Fruit fly (Drosophila melanogaster) whole organism, prepupa: Measurements from ENCODE around the gene CG43098.

Experiments used
- CG10631 ChIP-seq: fragments of 200-800 bp; sonication (Bioruptor generic); optimal IDR thresholded peaks from 2 replicates; lab custom pipeline; 2016; ENCODE audit warnings: missing biosample characterization, missing genetic modification characterization
- CG10669 ChIP-seq: fragments of 200-800 bp; sonication (Bioruptor generic); optimal IDR thresholded peaks from 3 replicates; lab custom pipeline; 2018; ENCODE audit warnings: missing biosample characterization, mild to moderate bottlenecking, missing genetic modification characterization, moderate library complexity
- CG11294 ChIP-seq: fragments of 200-800 bp; sonication (Bioruptor generic); IDR thresholded peaks from 2 replicates; pipeline ENCODE4 v1.3.6; 2022; ENCODE audit warnings: missing biosample characterization, missing genetic modification characterization
- CG11762 ChIP-seq: fragments of 200-800 bp; sonication (Bioruptor generic); optimal IDR thresholded peaks from 3 replicates; lab custom pipeline; 2016; ENCODE audit warnings: missing biosample characterization, missing genetic modification characterization; ENCODE audit not compliant: insufficient read depth
- CG11902 ChIP-seq: fragments of 200-800 bp; sonication (Bioruptor generic); optimal IDR thresholded peaks from 3 replicates; lab custom pipeline; 2016; ENCODE audit warnings: missing biosample characterization, missing genetic modification characterization
- CG15336 ChIP-seq: fragments of 200-800 bp; sonication (Bioruptor generic); IDR thresholded peaks from 2 replicates; pipeline ENCODE4 v1.3.6; 2022; ENCODE audit warnings: missing biosample characterization, missing genetic modification characterization
- CG1621 ChIP-seq: fragments of 200-800 bp; sonication (Bioruptor generic); optimal IDR thresholded peaks from 3 replicates; lab custom pipeline; 2018; ENCODE audit warnings: missing biosample characterization, mild to moderate bottlenecking, missing genetic modification characterization
- CG16779 ChIP-seq: fragments of 200-800 bp; sonication (Bioruptor generic); optimal IDR thresholded peaks from 3 replicates; lab custom pipeline; 2017; ENCODE audit warnings: missing biosample characterization, mild to moderate bottlenecking, missing genetic modification characterization
- CG3032 ChIP-seq: fragments of 200-800 bp; optimal IDR thresholded peaks from 2 replicates; lab custom pipeline; 2019; ENCODE audit warnings: missing biosample characterization, mild to moderate bottlenecking, missing genetic modification characterization, moderate library complexity
- CG31627 ChIP-seq: fragments of 200-800 bp; sonication (Bioruptor generic); optimal IDR thresholded peaks from 3 replicates; lab custom pipeline; 2016; ENCODE audit warnings: missing biosample characterization, missing genetic modification characterization
- CG34406 ChIP-seq: fragments of 200-800 bp; sonication (Bioruptor generic); optimal IDR thresholded peaks from 3 replicates; lab custom pipeline; 2016; ENCODE audit warnings: missing biosample characterization, missing genetic modification characterization
- CG6163 ChIP-seq: fragments of 200-800 bp; sonication (Bioruptor generic); IDR thresholded peaks from 3 replicates; pipeline ENCODE4 v1.3.6; 2022; ENCODE audit warnings: missing biosample characterization, missing genetic modification characterization
- CG6276 ChIP-seq: fragments of 200-800 bp; sonication (Bioruptor generic); optimal IDR thresholded peaks from 2 replicates; lab custom pipeline; 2017; ENCODE audit warnings: missing biosample characterization, mild to moderate bottlenecking, missing genetic modification characterization
- CG6808 ChIP-seq: fragments of 200-800 bp; sonication (Bioruptor generic); optimal IDR thresholded peaks from 3 replicates; lab custom pipeline; 2017; ENCODE audit warnings: missing biosample characterization, missing genetic modification characterization, mild to moderate bottlenecking, moderate library complexity, missing genetic modification reagents
- CG6854 ChIP-seq: fragments of 200-800 bp; sonication (Bioruptor generic); optimal IDR thresholded peaks from 2 replicates; lab custom pipeline; 2017; ENCODE audit warnings: missing biosample characterization, mild to moderate bottlenecking, missing genetic modification characterization
- CG7368 ChIP-seq: fragments of 200-800 bp; sonication (Bioruptor generic); optimal IDR thresholded peaks from 3 replicates; lab custom pipeline; 2016; ENCODE audit warnings: missing biosample characterization, missing genetic modification characterization
- CG8119 ChIP-seq: fragments of 200-800 bp; sonication (Bioruptor generic); IDR thresholded peaks from 3 replicates; pipeline ENCODE4 v1.3.6; 2022; ENCODE audit warnings: missing biosample characterization, missing genetic modification characterization
- CG8319 ChIP-seq: fragments of 200-800 bp; sonication (Bioruptor generic); optimal IDR thresholded peaks from 3 replicates; lab custom pipeline; 2016; ENCODE audit warnings: missing biosample characterization, missing genetic modification characterization
- CG8632 ChIP-seq: fragments of 200-800 bp; sonication (Bioruptor generic); optimal IDR thresholded peaks from 3 replicates; lab custom pipeline; 2016; ENCODE audit warnings: missing biosample characterization, missing genetic modification characterization
- Eip75B ChIP-seq: fragments of 200-800 bp; sonication (Bioruptor generic); optimal IDR thresholded peaks from 3 replicates; lab custom pipeline; 2016; ENCODE audit warnings: missing biosample characterization, missing genetic modification characterization
- Eip78C ChIP-seq: fragments of 200-800 bp; sonication (Bioruptor generic); peaks from one replicate; lab custom pipeline; 2016; ENCODE audit warnings: missing biosample characterization, missing genetic modification characterization
- Eip93F ChIP-seq: fragments of 200-800 bp; sonication (Bioruptor generic); optimal IDR thresholded peaks from 2 replicates; lab custom pipeline; 2016; ENCODE audit warnings: missing biosample characterization, mild to moderate bottlenecking, missing genetic modification characterization
- Ets21C ChIP-seq: fragments of 200-800 bp; sonication (Bioruptor generic); optimal IDR thresholded peaks from 3 replicates; lab custom pipeline; 2016; ENCODE audit warnings: missing biosample characterization, missing genetic modification characterization
- Hr38 ChIP-seq: sonication (Bioruptor generic); optimal IDR thresholded peaks from 2 replicates; lab custom pipeline; 2016; ENCODE audit warnings: missing biosample characterization, missing genetic modification characterization
- Hr39 ChIP-seq: fragments of 200-800 bp; sonication (Bioruptor generic); optimal IDR thresholded peaks from 2 replicates; lab custom pipeline; 2016; ENCODE audit warnings: missing biosample characterization, missing genetic modification characterization
- Hr4 ChIP-seq: fragments of 200-800 bp; sonication (Bioruptor generic); optimal IDR thresholded peaks from 3 replicates; lab custom pipeline; 2016; ENCODE audit warnings: missing biosample characterization, missing genetic modification characterization
- Lpt ChIP-seq: fragments of 200-800 bp; sonication (Bioruptor generic); optimal IDR thresholded peaks from 3 replicates; lab custom pipeline; 2016; ENCODE audit warnings: missing biosample characterization, missing genetic modification characterization
- Met ChIP-seq: fragments of 200-800 bp; sonication (Bioruptor generic); optimal IDR thresholded peaks from 3 replicates; lab custom pipeline; 2016; ENCODE audit warnings: missing biosample characterization, missing genetic modification characterization
- OdsH ChIP-seq: fragments of 200-800 bp; sonication (Bioruptor generic); optimal IDR thresholded peaks from 3 replicates; lab custom pipeline; 2016; ENCODE audit warnings: missing biosample characterization, missing genetic modification characterization
- Smox ChIP-seq: fragments of 200-800 bp; sonication (Bioruptor generic); optimal IDR thresholded peaks from 3 replicates; lab custom pipeline; 2016; ENCODE audit warnings: missing biosample characterization, missing genetic modification characterization
- Sox102F ChIP-seq: fragments of 200-800 bp; sonication (Bioruptor generic); optimal IDR thresholded peaks from 2 replicates; lab custom pipeline; 2016; ENCODE audit warnings: missing biosample characterization, mild to moderate bottlenecking, missing genetic modification characterization
- Sox14 ChIP-seq: fragments of 200-800 bp; sonication (Bioruptor generic); optimal IDR thresholded peaks from 3 replicates; lab custom pipeline; 2016; ENCODE audit warnings: missing biosample characterization, missing genetic modification characterization
- achi ChIP-seq: fragments of 200-800 bp; sonication (Bioruptor generic); optimal IDR thresholded peaks from 3 replicates; lab custom pipeline; 2016; ENCODE audit warnings: missing biosample characterization, missing genetic modification characterization
- acj6 ChIP-seq: fragments of 200-800 bp; sonication (Bioruptor generic); optimal IDR thresholded peaks from 3 replicates; lab custom pipeline; 2016; ENCODE audit warnings: missing biosample characterization, missing genetic modification characterization
- cyc ChIP-seq: fragments of 200-800 bp; sonication (Bioruptor generic); optimal IDR thresholded peaks from 3 replicates; lab custom pipeline; 2016; ENCODE audit warnings: missing biosample characterization, missing genetic modification characterization
- dac ChIP-seq: fragments of 200-800 bp; sonication (Bioruptor generic); optimal IDR thresholded peaks from 2 replicates; lab custom pipeline; 2017; ENCODE audit warnings: missing biosample characterization, mild to moderate bottlenecking, missing genetic modification characterization
- dsx ChIP-seq: fragments of 200-800 bp; optimal IDR thresholded peaks from 3 replicates; lab custom pipeline; 2019; ENCODE audit warnings: missing biosample characterization, mild to moderate bottlenecking, missing genetic modification characterization, moderate library complexity; ENCODE audit not compliant: poor library complexity, severe bottlenecking
- eg ChIP-seq: fragments of 200-800 bp; sonication (Bioruptor generic); IDR thresholded peaks from 3 replicates; pipeline ENCODE4 v1.3.6; 2022; ENCODE audit warnings: missing biosample characterization, missing genetic modification characterization
- fd59A ChIP-seq: fragments of 200-800 bp; sonication (Bioruptor generic); optimal IDR thresholded peaks from 2 replicates; lab custom pipeline; 2017; ENCODE audit warnings: missing biosample characterization, mild to moderate bottlenecking, missing genetic modification characterization, missing genetic modification reagents
- fkh ChIP-seq: fragments of 200-800 bp; sonication (Bioruptor generic); optimal IDR thresholded peaks from 3 replicates; lab custom pipeline; 2017; ENCODE audit warnings: missing biosample characterization, mild to moderate bottlenecking, missing genetic modification characterization, moderate library complexity
- lz ChIP-seq: fragments of 200-800 bp; sonication (Bioruptor generic); optimal IDR thresholded peaks from 3 replicates; lab custom pipeline; 2016; ENCODE audit warnings: missing biosample characterization, missing genetic modification characterization
- pdm3 ChIP-seq: fragments of 200-800 bp; sonication (Bioruptor generic); optimal IDR thresholded peaks from 3 replicates; lab custom pipeline; 2016; ENCODE audit warnings: missing biosample characterization, missing genetic modification characterization
- salr ChIP-seq, 2 experiments: fragments of 200-800 bp; sonication (Bioruptor generic); optimal IDR thresholded peaks; 3 replicates each; lab custom pipeline; 2016 to 2018; ENCODE audit warnings: missing biosample characterization in 2 of 2, missing genetic modification characterization in 2 of 2, mild to moderate bottlenecking in 1 of 2
- spab ChIP-seq: fragments of 200-800 bp; sonication (Bioruptor generic); optimal IDR thresholded peaks from 2 replicates; lab custom pipeline; 2017; ENCODE audit warnings: missing biosample characterization, mild to moderate bottlenecking, missing genetic modification characterization, missing genetic modification reagents
- ss ChIP-seq, 2 experiments: fragments of 200-800 bp; sonication (Bioruptor generic); optimal IDR thresholded peaks; 2 replicates in 1 of 2; 3 replicates in 1 of 2; lab custom pipeline; 2017 to 2018; ENCODE audit warnings: mild to moderate bottlenecking in 2 of 2, missing biosample characterization in 2 of 2, missing genetic modification characterization in 2 of 2, moderate library complexity in 1 of 2
- svp ChIP-seq: fragments of 200-800 bp; sonication (Bioruptor generic); peaks from one replicate; lab custom pipeline; 2016; ENCODE audit warnings: missing biosample characterization, missing genetic modification characterization
- topi ChIP-seq: fragments of 200-800 bp; sonication (Bioruptor generic); optimal IDR thresholded peaks from 3 replicates; lab custom pipeline; 2016; ENCODE audit warnings: missing biosample characterization, missing genetic modification characterization
- vri ChIP-seq: fragments of 200-800 bp; sonication (Bioruptor generic); optimal IDR thresholded peaks from 3 replicates; lab custom pipeline; 2016; ENCODE audit warnings: missing biosample characterization, mild to moderate bottlenecking, missing genetic modification characterization

CG43098 gene

dm6 chr3L:3616344-3616743 lies 42.5 kb upstream of the CG43098 start (continued):
- TF ChIP-seq CG6808 = peak; percentile 11
- TF ChIP-seq eg = no peak
- TF ChIP-seq acj6 (GFP tag; lab: Kevin White, UChicago) = peak; percentile 50
- TF ChIP-seq salr (GFP tag; optimal IDR thresholded peaks at IDR 0.05; lab: Kevin White, UChicago) = peak in 1 of 2 experiments; percentile 46
- TF ChIP-seq Sox102F (GFP tag; lab: Kevin White, UChicago) = peak; percentile 48
- 0 out of 3 replicates have a peak, but pooled peaks have one; percentile 7 for TF ChIP-seq CG6163 (GFP tag; lab: Robert Waterston, UW)
- TF ChIP-seq Smox (GFP tag; lab: Kevin White, UChicago) = peak; percentile 35
- TF ChIP-seq cyc (GFP tag; lab: Kevin White, UChicago) = peak; percentile 83
- no peak for TF ChIP-seq dac
- peak; percentile 9 for TF ChIP-seq CG8319 (GFP tag; lab: Kevin White, UChicago)
- TF ChIP-seq CG6276 (GFP tag; lab: Kevin White, UChicago) = no peak
- peak; percentile 2 for TF ChIP-seq CG10669
- TF ChIP-seq achi (GFP tag; lab: Kevin White, UChicago) = no peak
- TF ChIP-seq Met = peak; percentile 76
- TF ChIP-seq Eip78C = peak; percentile 81
- no peak for TF ChIP-seq CG11762 (GFP tag; lab: Kevin White, UChicago)
- no peak for TF ChIP-seq vri (GFP tag; lab: Kevin White, UChicago)
- peak; percentile 89 for TF ChIP-seq CG31627 (GFP tag; lab: Kevin White, UChicago)
- TF ChIP-seq CG34406 (GFP tag; lab: Kevin White, UChicago) = peak; percentile 9
- TF ChIP-seq CG1621 (tag; lab: Kevin White, UChicago) = no peak
- TF ChIP-seq Hr38 = no peak
- peak; percentile 64 for TF ChIP-seq Sox14 (GFP tag; lab: Kevin White, UChicago)
- peak; percentile 12 for TF ChIP-seq dsx (GFP tag; lab: Kevin White, UChicago)
- peak; percentile 73 for TF ChIP-seq pdm3 (GFP tag; lab: Kevin White, UChicago)
- TF ChIP-seq Lpt = no peak

- peak; percentile 89 for TF ChIP-seq CG6163 (GFP tag; lab: Robert Waterston, UW)
- TF ChIP-seq Eip75B (GFP tag; lab: Kevin White, UChicago) = peak; percentile 87
- peak; percentile 62 for TF ChIP-seq CG7368 (GFP tag; lab: Kevin White, UChicago)
- TF ChIP-seq CG10631 = peak; percentile 84
- TF ChIP-seq Sox102F (GFP tag; lab: Kevin White, UChicago) = peak; percentile 90
- TF ChIP-seq svp (GFP tag; lab: Kevin White, UChicago) = peak; percentile 95
- peak; percentile 80 for TF ChIP-seq CG3032 (tag; lab: Kevin White, UChicago)
- TF ChIP-seq dsx (GFP tag; lab: Kevin White, UChicago) = peak; percentile 81
- peak; percentile 88 for TF ChIP-seq OdsH (GFP tag; lab: Kevin White, UChicago)
- peak; percentile 77 for TF ChIP-seq Hr4 (GFP tag; lab: Kevin White, UChicago)
- TF ChIP-seq eg = peak; percentile 72
- TF ChIP-seq CG34406 (GFP tag; lab: Kevin White, UChicago) = peak; percentile 83
- peak; percentile 38 for TF ChIP-seq CG6276 (GFP tag; lab: Kevin White, UChicago)
- TF ChIP-seq spab (GFP tag; lab: Kevin White, UChicago) = peak; percentile 75
- TF ChIP-seq Eip78C = peak; percentile 95
- peak; percentile 71 for TF ChIP-seq CG11902 (GFP tag; lab: Kevin White, UChicago)
- TF ChIP-seq CG10669 = peak; percentile 78
- TF ChIP-seq Smox (GFP tag; lab: Kevin White, UChicago) = peak; percentile 88
- peak; percentile 77 for TF ChIP-seq CG6854 (GFP tag; lab: Kevin White, UChicago)
- TF ChIP-seq fkh (GFP tag; lab: Kevin White, UChicago) = peak; percentile 55
- peak; percentile 87 for TF ChIP-seq topi (GFP tag; lab: Kevin White, UChicago)
- TF ChIP-seq CG15336 (GFP tag; lab: Robert Waterston, UW) = peak; percentile 78
- peak; percentile 77; the same call in 2 of the 3 replicates for TF ChIP-seq CG8119 (GFP tag; lab: Robert Waterston, UW)
- peak; percentile 85 for TF ChIP-seq pdm3 (GFP tag; lab: Kevin White, UChicago)
- TF ChIP-seq Eip93F (GFP tag; lab: Kevin White, UChicago) = peak; percentile 47
- TF ChIP-seq fd59A (GFP tag; lab: Kevin White, UChicago) = peak; percentile 78
- TF ChIP-seq CG8632 (GFP tag; lab: Kevin White, UChicago) = peak; percentile 80
- TF ChIP-seq CG11294 (GFP tag; lab: Robert Waterston, UW) = peak; percentile 36; the same call in 1 of the 2 replicates
- TF ChIP-seq Ets21C (GFP tag; lab: Kevin White, UChicago) = peak; percentile 80
- TF ChIP-seq ss (GFP tag; optimal IDR thresholded peaks at IDR 0.05; lab: Kevin White, UChicago) = peak; percentile 74 to 78
- no peak for TF ChIP-seq CG16779 (tag; lab: Kevin White, UChicago)
- peak; percentile 87 for TF ChIP-seq acj6 (GFP tag; lab: Kevin White, UChicago)
- peak; percentile 86 for TF ChIP-seq lz (GFP tag; lab: Kevin White, UChicago)
- peak; percentile 89 for TF ChIP-seq cyc (GFP tag; lab: Kevin White, UChicago)
- peak; percentile 90 for TF ChIP-seq Hr39 (GFP tag; lab: Kevin White, UChicago)
- no peak for TF ChIP-seq Hr38
Observed at dm6 chr3L:3617252-3617651, 41.6 kb upstream of the CG43098 start.
